Fruit fly (Drosophila melanogaster): ENCODE results near the gene RpL34a.
A peak's percentile ranks its signal among the peaks of the same experiment; 100 is the strongest.

The RpL34a gene

dm6 chr3R:26021195-26021914 lies 37.7 kb downstream of the RpL34a start (continued):
- TF ChIP-seq CG1832 (GFP tag; optimal IDR thresholded peaks at IDR 0.05), result no peak
- peak; percentile 94 for TF ChIP-seq D19A (tag; optimal IDR thresholded peaks at IDR 0.05)
- peak; percentile 87 for TF ChIP-seq CG6765 (GFP tag; optimal IDR thresholded peaks at IDR 0.05)
- TF ChIP-seq ftz-f1 (GFP tag; optimal IDR thresholded peaks at IDR 0.05), result no peak
- peak; percentile 96 for TF ChIP-seq Usf (GFP tag; optimal IDR thresholded peaks at IDR 0.05)
- TF ChIP-seq Dek (tag; optimal IDR thresholded peaks at IDR 0.05), result peak; percentile 86
- peak; percentile 96 for TF ChIP-seq grau (tag; optimal IDR thresholded peaks at IDR 0.05)
- no peak for TF ChIP-seq Dfd (GFP tag; optimal IDR thresholded peaks at IDR 0.05)
- TF ChIP-seq ara (GFP tag; IDR thresholded peaks at IDR 0.05), result peak; percentile 83
- TF ChIP-seq hkb (optimal IDR thresholded peaks at IDR 0.05), result no peak
- TF ChIP-seq hkb (GFP tag; IDR thresholded peaks at IDR 0.05), result peak; percentile 78
- no peak; the same call in 1 of the 2 replicates for TF ChIP-seq sob (GFP tag; IDR thresholded peaks at IDR 0.05)
- no peak for TF ChIP-seq CG42726 (GFP tag; IDR thresholded peaks at IDR 0.05; ENCODE audit: partially characterized antibody)
- peak; percentile 98 for TF ChIP-seq CG30403 (GFP tag; optimal IDR thresholded peaks at IDR 0.05)
- TF ChIP-seq CG31388 (GFP tag; optimal IDR thresholded peaks at IDR 0.05), result peak; percentile 90
- peak; percentile 71 for TF ChIP-seq peb (GFP tag; IDR thresholded peaks at IDR 0.05)
- TF ChIP-seq emc (GFP tag; optimal IDR thresholded peaks at IDR 0.05), result peak; percentile 47
- no peak for TF ChIP-seq grn (GFP tag; optimal IDR thresholded peaks at IDR 0.05)
- no peak for TF ChIP-seq zen2 (GFP tag; IDR thresholded peaks at IDR 0.05; ENCODE audit: partially characterized antibody)
- TF ChIP-seq Stat92E (GFP tag; optimal IDR thresholded peaks at IDR 0.05), result peak in 1 of 3 experiments; percentile 81
- TF ChIP-seq CG33213 (GFP tag; optimal IDR thresholded peaks at IDR 0.05), result peak; percentile 24
- peak; percentile 95 for TF ChIP-seq org-1 (GFP tag; optimal IDR thresholded peaks at IDR 0.05)
- no peak for TF ChIP-seq CG14965 (GFP tag; optimal IDR thresholded peaks at IDR 0.05; ENCODE audit: borderline replicate concordance)
- TF ChIP-seq jigr1 (GFP tag; IDR thresholded peaks at IDR 0.05), result peak; percentile 61; the same call in 2 of the 3 replicates
- 0 out of 2 replicates have a peak, but pooled peaks have one; percentile 38 for TF ChIP-seq cas (GFP tag; IDR thresholded peaks at IDR 0.05)
- peak; percentile 58; the same call in 1 of the 2 replicates for TF ChIP-seq Oaz (GFP tag; IDR thresholded peaks at IDR 0.05)
- peak; percentile 57 to 80 for TF ChIP-seq Trl (optimal IDR thresholded peaks at IDR 0.05)
- TF ChIP-seq Trl (GFP tag; optimal IDR thresholded peaks at IDR 0.05), result peak; percentile 72
- peak; percentile 92 for TF ChIP-seq nau (GFP tag; optimal IDR thresholded peaks at IDR 0.05)
- TF ChIP-seq disco-r (GFP tag; optimal IDR thresholded peaks at IDR 0.05), result peak; percentile 71
- peak; percentile 31 for TF ChIP-seq schlank (tag; optimal IDR thresholded peaks at IDR 0.05)
- no peak for TF ChIP-seq zf30C (GFP tag; optimal IDR thresholded peaks at IDR 0.05)
- TF ChIP-seq CG11723 (GFP tag; optimal IDR thresholded peaks at IDR 0.05), result peak; percentile 95
- TF ChIP-seq cg (GFP tag; optimal IDR thresholded peaks at IDR 0.05), result peak; percentile 53
- TF ChIP-seq NK7.1 (GFP tag; optimal IDR thresholded peaks at IDR 0.05), result peak; percentile 24
- TF ChIP-seq CkIIα-i1 (GFP tag; IDR thresholded peaks at IDR 0.05), result peak; percentile 3; the same call in 1 of the 2 replicates
- peak; percentile 90 for TF ChIP-seq lilli (GFP tag; optimal IDR thresholded peaks at IDR 0.05)
- TF ChIP-seq Nf-YA (GFP tag; IDR thresholded peaks at IDR 0.05), result no peak
- peak; percentile 59 for TF ChIP-seq B-H2 (GFP tag; optimal IDR thresholded peaks at IDR 0.05)
- TF ChIP-seq CG17912 (GFP tag; optimal IDR thresholded peaks at IDR 0.05), result peak; percentile 57
- no peak for TF ChIP-seq CG13287 (GFP tag; IDR thresholded peaks at IDR 0.05; ENCODE audit: partially characterized antibody)
- peak; percentile 81 for TF ChIP-seq CG14667 (GFP tag; IDR thresholded peaks at IDR 0.05)
- peak; percentile 10; the same call in 1 of the 3 replicates for TF ChIP-seq otp (GFP tag; IDR thresholded peaks at IDR 0.05)
- TF ChIP-seq CG3065 (GFP tag; optimal IDR thresholded peaks at IDR 0.05), result peak; percentile 83
- TF ChIP-seq CG18476 (GFP tag; optimal IDR thresholded peaks at IDR 0.05), result peak; percentile 91
- TF ChIP-seq Meics (GFP tag; optimal IDR thresholded peaks at IDR 0.05), result peak; percentile 95
- TF ChIP-seq MESR4 (GFP tag; optimal IDR thresholded peaks at IDR 0.05), result no peak
- peak; percentile 85 for TF ChIP-seq CG10431 (GFP tag; optimal IDR thresholded peaks at IDR 0.05)
- peak; percentile 97 for TF ChIP-seq CG33557 (GFP tag; optimal IDR thresholded peaks at IDR 0.05)
- TF ChIP-seq CG12236 (GFP tag; optimal IDR thresholded peaks at IDR 0.05), result peak; percentile 87
